Fruit fly (Drosophila melanogaster): Measurements from ENCODE around the gene CG6495.

CG6495 gene

DNA sequence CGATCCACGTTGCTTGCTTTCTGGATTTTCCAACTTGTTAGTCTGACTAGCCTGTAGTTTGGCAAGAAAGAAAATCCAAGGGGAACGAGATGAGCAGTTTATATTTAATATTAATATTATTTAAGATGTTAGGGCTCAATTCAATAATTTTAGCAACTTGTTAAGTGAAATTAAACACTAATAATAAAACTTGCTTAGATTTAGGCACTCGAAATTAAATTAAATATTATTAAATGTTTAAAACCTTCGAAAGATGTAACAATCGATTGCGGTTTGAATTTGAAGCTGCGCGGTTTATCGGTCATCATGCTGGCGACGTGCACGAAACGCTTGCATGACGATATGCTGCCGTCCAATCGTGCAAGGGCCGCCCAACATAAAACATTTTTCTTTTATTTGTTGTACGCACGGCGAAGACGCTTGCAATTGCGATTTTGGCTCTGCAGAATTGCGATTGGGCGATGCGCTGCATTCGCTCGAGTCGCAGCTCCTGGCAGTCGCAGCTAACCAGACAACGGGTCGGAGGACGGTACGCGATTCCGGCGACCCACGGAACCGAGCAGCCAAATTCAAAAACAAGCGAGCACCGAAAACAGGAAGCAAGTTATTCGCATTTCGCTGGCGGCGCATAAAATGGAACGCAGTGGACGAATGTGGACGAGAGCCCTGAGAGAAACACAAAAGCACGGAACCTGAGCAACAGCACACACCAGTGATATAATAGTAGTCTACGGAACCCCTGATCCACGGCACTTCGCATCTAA lies 23.7 kb upstream of the CG6495 start, which contains the start of the genes Vha16-5 and CG12299 (continued):
- peak; percentile 92 for TF ChIP-seq Optix (GFP tag; IDR thresholded peaks at IDR 0.05)
- TF ChIP-seq Dek (tag; optimal IDR thresholded peaks at IDR 0.05): peak; percentile 56
- TF ChIP-seq bab2 (GFP tag; optimal IDR thresholded peaks at IDR 0.05): peak; percentile 83
- peak; percentile 95 for TF ChIP-seq H2.0 (GFP tag; IDR thresholded peaks at IDR 0.05)
- peak; percentile 75 for TF ChIP-seq CG2116 (GFP tag; optimal IDR thresholded peaks at IDR 0.05)
- TF ChIP-seq Hmr (GFP tag; optimal IDR thresholded peaks at IDR 0.05): no peak
- peak; percentile 81 for TF ChIP-seq NfI (GFP tag; optimal IDR thresholded peaks at IDR 0.05)
- peak; percentile 87 for TF ChIP-seq CHES-1-like (GFP tag; optimal IDR thresholded peaks at IDR 0.05)
- no peak for TF ChIP-seq CG10274 (GFP tag; optimal IDR thresholded peaks at IDR 0.05)
- peak; percentile 63 for TF ChIP-seq CG18262 (tag; optimal IDR thresholded peaks at IDR 0.05)
- TF ChIP-seq toy (GFP tag; IDR thresholded peaks at IDR 0.05): no peak
- TF ChIP-seq CG4404 (GFP tag; IDR thresholded peaks at IDR 0.05): peak; percentile 88
- peak; percentile 83 for TF ChIP-seq CG10979 (tag; optimal IDR thresholded peaks at IDR 0.05)
- peak; percentile 91 for TF ChIP-seq dmrt11E (tag; optimal IDR thresholded peaks at IDR 0.05)
- TF ChIP-seq sens (GFP tag): peak; percentile 96
- TF ChIP-seq Hand (GFP tag; optimal IDR thresholded peaks at IDR 0.05): no peak
- TF ChIP-seq peb (GFP tag; IDR thresholded peaks at IDR 0.05): peak; percentile 82
- TF ChIP-seq Sox100B (GFP tag; optimal IDR thresholded peaks at IDR 0.05): no peak
- peak; percentile 75 for TF ChIP-seq CG14860 (GFP tag; IDR thresholded peaks at IDR 0.05; ENCODE audit: partially characterized antibody)
- no peak for TF ChIP-seq odd (GFP tag; optimal IDR thresholded peaks at IDR 0.05)
- TF ChIP-seq CG10267 (tag; optimal IDR thresholded peaks at IDR 0.05): peak; percentile 57
- TF ChIP-seq Fer1 (GFP tag; optimal IDR thresholded peaks at IDR 0.05): peak; percentile 61
- peak; percentile 53 for TF ChIP-seq btn (GFP tag; optimal IDR thresholded peaks at IDR 0.05)
- TF ChIP-seq cas (GFP tag; IDR thresholded peaks at IDR 0.05): peak; percentile 75
- no peak for TF ChIP-seq Neu2 (GFP tag; optimal IDR thresholded peaks at IDR 0.05; ENCODE audit: borderline replicate concordance)
- peak; percentile 84 for TF ChIP-seq vfl (GFP tag; optimal IDR thresholded peaks at IDR 0.05)
- no peak for TF ChIP-seq oc (tag; optimal IDR thresholded peaks at IDR 0.05)
- TF ChIP-seq CG43689 (GFP tag; IDR thresholded peaks at IDR 0.05): peak; percentile 79
- peak; percentile 47; the same call in 1 of the 3 replicates for TF ChIP-seq Doc3 (GFP tag; IDR thresholded peaks at IDR 0.05; ENCODE audit: partially characterized antibody)
- TF ChIP-seq Spps (tag; optimal IDR thresholded peaks at IDR 0.05): no peak
- no peak for TF ChIP-seq BtbVII (GFP tag; optimal IDR thresholded peaks at IDR 0.05)
- peak; percentile 90 for TF ChIP-seq MBD-R2 (GFP tag; IDR thresholded peaks at IDR 0.05)
- no peak for TF ChIP-seq CG2678 (tag; optimal IDR thresholded peaks at IDR 0.05)
- TF ChIP-seq Aef1 (GFP tag; IDR thresholded peaks at IDR 0.05): peak; percentile 92
- peak; percentile 78 for TF ChIP-seq slp2 (GFP tag; optimal IDR thresholded peaks at IDR 0.05)
- TF ChIP-seq unc-4 (GFP tag; IDR thresholded peaks at IDR 0.05; ENCODE audit: partially characterized antibody): peak; percentile 69
- peak; percentile 83 for TF ChIP-seq PHDP (tag; optimal IDR thresholded peaks at IDR 0.05)
- TF ChIP-seq slbo (GFP tag; IDR thresholded peaks at IDR 0.05): peak; percentile 96
- no peak for TF ChIP-seq insv (GFP tag; optimal IDR thresholded peaks at IDR 0.05)
- TF ChIP-seq CG10366 (GFP tag; IDR thresholded peaks at IDR 0.05): peak; percentile 95
- TF ChIP-seq row (GFP tag; IDR thresholded peaks at IDR 0.05): peak; percentile 83
- TF ChIP-seq Jarid2 (GFP tag; optimal IDR thresholded peaks at IDR 0.05): no peak
- no peak for TF ChIP-seq pan (optimal IDR thresholded peaks at IDR 0.05)
- TF ChIP-seq pan (GFP tag; optimal IDR thresholded peaks at IDR 0.05 in 1 of 2, IDR thresholded peaks at IDR 0.05 in 1 of 2): peak in 1 of 2 experiments; percentile 88
- peak; percentile 87 for TF ChIP-seq ab (GFP tag; optimal IDR thresholded peaks at IDR 0.05)
- TF ChIP-seq klu (GFP tag; IDR thresholded peaks at IDR 0.05): peak; percentile 54; the same call in 1 of the 2 replicates
- TF ChIP-seq CG1792 (GFP tag; optimal IDR thresholded peaks at IDR 0.05): peak; percentile 99
- TF ChIP-seq corto (GFP tag; optimal IDR thresholded peaks at IDR 0.05): no peak
- peak; percentile 77 for TF ChIP-seq ap (GFP tag; IDR thresholded peaks at IDR 0.05)
- TF ChIP-seq HLH3B (GFP tag; IDR thresholded peaks at IDR 0.05): peak; percentile 93
